Worm (Caenorhabditis elegans): ENCODE results near the gene F57B1.9.

The F57B1.9 gene

DNA sequence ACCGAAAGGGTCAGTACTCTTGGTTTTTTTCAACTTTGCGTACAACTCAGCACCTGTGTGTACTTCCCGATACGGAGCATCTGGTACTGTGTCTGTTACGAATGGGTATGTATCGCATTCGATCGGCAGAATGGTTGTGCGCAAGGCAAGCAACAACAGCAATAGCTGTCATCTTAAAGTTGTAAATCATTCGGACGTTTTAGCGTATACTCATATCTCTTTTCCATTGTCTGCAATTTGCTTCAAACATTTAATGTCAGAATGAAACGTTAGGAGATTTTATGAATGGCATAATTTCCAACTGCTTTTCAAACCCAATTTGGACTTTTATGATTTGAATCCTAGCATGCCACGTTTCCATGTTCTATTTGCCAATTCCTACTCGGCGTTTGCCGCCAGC lies 40.6 kb downstream of the F57B1.9 start:
- TF ChIP-seq ceh-16 (tag; optimal IDR thresholded peaks at IDR 0.05) (no peak), F13H6.1 (tag; optimal IDR thresholded peaks at IDR 0.05) (no peak), nhr-129 (tag; optimal IDR thresholded peaks at IDR 0.05) (no peak), ceh-82 (tag; optimal IDR thresholded peaks at IDR 0.05) (no peak), lin-11 (tag; optimal IDR thresholded peaks at IDR 0.05) (no peak), gmeb-1 (tag; optimal IDR thresholded peaks at IDR 0.05) (no peak), lin-39 (tag; optimal IDR thresholded peaks at IDR 0.05) (no peak), ZK546.5 (tag; optimal IDR thresholded peaks at IDR 0.05) (no peak), fos-1 (tag; optimal IDR thresholded peaks at IDR 0.05) (no peak), nhr-6 (tag; optimal IDR thresholded peaks at IDR 0.05) (no peak), ztf-1 (GFP tag; conservative IDR thresholded peaks at IDR 0.05) (no peak), nhr-23 (tag; optimal IDR thresholded peaks at IDR 0.05) (no peak), mdl-1 (tag; optimal IDR thresholded peaks at IDR 0.05) (no peak), skn-1 (tag; optimal IDR thresholded peaks at IDR 0.05) (no peak), ama-1 (optimal IDR thresholded peaks at IDR 0.05) (no peak), nhr-11 (tag; optimal IDR thresholded peaks at IDR 0.05) (no peak), C34F6.9 (tag; optimal IDR thresholded peaks at IDR 0.05) (no peak)

DNA sequence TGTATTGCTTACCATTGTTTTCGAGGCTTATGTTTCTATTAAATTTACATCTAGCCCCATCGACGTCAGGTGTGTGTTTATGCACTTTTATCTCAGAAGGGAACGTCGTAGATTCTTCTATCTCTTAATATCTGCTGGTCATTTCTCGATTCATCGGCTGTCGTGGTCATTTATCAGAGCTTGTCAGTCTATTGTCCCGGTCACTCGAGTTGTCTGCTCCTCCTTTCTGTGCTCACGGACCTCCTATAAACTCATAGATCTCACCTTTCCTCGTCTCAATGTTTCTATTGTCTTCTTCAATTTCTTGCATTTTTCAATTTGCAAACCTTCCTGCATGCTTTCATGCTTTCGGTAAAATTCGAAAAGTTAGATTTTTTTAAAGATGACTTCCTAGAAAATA lies 43.5 kb downstream of the F57B1.9 start:
- TF ChIP-seq nhr-10 (tag; optimal IDR thresholded peaks at IDR 0.05), result no peak
- no peak for TF ChIP-seq ztf-1 (GFP tag; conservative IDR thresholded peaks at IDR 0.05)
- no peak for TF ChIP-seq alr-1 (tag; optimal IDR thresholded peaks at IDR 0.05)
- TF ChIP-seq nhr-21 (tag; optimal IDR thresholded peaks at IDR 0.05), result no peak
- TF ChIP-seq lin-39 (tag; optimal IDR thresholded peaks at IDR 0.05), result no peak
- TF ChIP-seq C34F6.9 (tag; optimal IDR thresholded peaks at IDR 0.05), result no peak
- TF ChIP-seq gmeb-1 (tag; optimal IDR thresholded peaks at IDR 0.05), result no peak
- TF ChIP-seq crh-2 (tag; optimal IDR thresholded peaks at IDR 0.05), result no peak
- no peak for TF ChIP-seq snpc-4 (tag; optimal IDR thresholded peaks at IDR 0.05)
- no peak for TF ChIP-seq sma-3 (GFP tag; optimal IDR thresholded peaks at IDR 0.05)

DNA sequence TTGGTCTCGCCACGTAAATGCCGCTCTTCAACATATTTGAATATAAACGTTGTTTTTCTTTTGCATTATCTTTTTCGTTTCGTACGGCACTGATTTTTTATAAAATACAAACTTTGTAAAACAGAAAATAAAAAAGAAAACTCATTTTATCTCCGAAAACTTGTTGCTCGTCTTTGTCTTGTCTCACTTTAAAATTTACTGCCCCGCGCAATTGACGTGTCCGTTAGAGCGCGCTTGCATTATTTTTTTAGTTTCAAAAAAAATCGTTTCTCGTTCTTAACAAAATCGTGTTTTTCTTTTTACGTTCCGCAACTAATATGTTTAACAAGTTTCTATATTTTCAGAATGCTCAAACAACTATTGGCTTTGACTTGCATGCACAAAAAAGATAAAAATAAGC lies 45.1 kb downstream of the F57B1.9 start, which contains the start of gene noca-1:
Gene noca-1 (plus strand): TSS at position 345 of the 400 bp plus-strand sequence.
- TF ChIP-seq nhr-10 (tag; optimal IDR thresholded peaks at IDR 0.05) (no peak), sma-3 (GFP tag; optimal IDR thresholded peaks at IDR 0.05) (no peak), lin-11 (tag; optimal IDR thresholded peaks at IDR 0.05) (no peak), lsy-2 (tag; optimal IDR thresholded peaks at IDR 0.05) (no peak), nhr-6 (tag; optimal IDR thresholded peaks at IDR 0.05) (no peak), blmp-1 (tag; optimal IDR thresholded peaks at IDR 0.05; ENCODE audit: insufficient read depth) (no peak), elt-3 (tag; optimal IDR thresholded peaks at IDR 0.05) (no peak), lin-13 (GFP tag; optimal IDR thresholded peaks at IDR 0.05) (no peak), aly-2 (tag; optimal IDR thresholded peaks at IDR 0.05) (no peak), Y55F3AM.14 (GFP tag; optimal IDR thresholded peaks at IDR 0.05) (no peak), snpc-4 (tag; optimal IDR thresholded peaks at IDR 0.05) (no peak)

All from whole organism, L2 larva.